Fruit fly (Drosophila melanogaster) whole organism, wandering third instar larva: ENCODE results near the gene Unc-115a.

Experiments used
- CG32264 ChIP-seq: fragments of 200-800 bp; sonication (Bioruptor generic); optimal IDR thresholded peaks from 2 replicates; lab custom pipeline; 2016; ENCODE audit warnings: missing biosample characterization, missing genetic modification characterization
- Dfd ChIP-seq: fragments of >200 bp; optimal IDR thresholded peaks from 2 replicates; lab custom pipeline; 2017; ENCODE audit warnings: missing biosample characterization, missing genetic modification characterization
- OdsH ChIP-seq: fragments of 200-800 bp; sonication (Bioruptor generic); optimal IDR thresholded peaks from 2 replicates; lab custom pipeline; 2016; ENCODE audit warnings: missing biosample characterization, mild to moderate bottlenecking, missing genetic modification characterization
- dmrt93B ChIP-seq: fragments of 200-800 bp; sonication (Bioruptor generic); optimal IDR thresholded peaks from 2 replicates; lab custom pipeline; 2018; ENCODE audit warnings: missing biosample characterization, mild to moderate bottlenecking, missing genetic modification characterization
- fru ChIP-seq: fragments of 200-800 bp; sonication (Bioruptor generic); optimal IDR thresholded peaks from 3 replicates; lab custom pipeline; 2016; ENCODE audit warnings: missing biosample characterization, mild to moderate bottlenecking, missing genetic modification characterization
- lola ChIP-seq: fragments of >200 bp; optimal IDR thresholded peaks from 2 replicates; lab custom pipeline; 2017; ENCODE audit warnings: missing biosample characterization, missing genetic modification characterization
- tai ChIP-seq: sonication (Bioruptor generic); optimal IDR thresholded peaks from 2 replicates; lab custom pipeline; 2016; ENCODE audit warnings: missing biosample characterization, missing genetic modification characterization
- usp ChIP-seq: fragments of >200 bp; optimal IDR thresholded peaks from 2 replicates; lab custom pipeline; 2017; ENCODE audit warnings: missing biosample characterization, missing genetic modification characterization

DNA sequence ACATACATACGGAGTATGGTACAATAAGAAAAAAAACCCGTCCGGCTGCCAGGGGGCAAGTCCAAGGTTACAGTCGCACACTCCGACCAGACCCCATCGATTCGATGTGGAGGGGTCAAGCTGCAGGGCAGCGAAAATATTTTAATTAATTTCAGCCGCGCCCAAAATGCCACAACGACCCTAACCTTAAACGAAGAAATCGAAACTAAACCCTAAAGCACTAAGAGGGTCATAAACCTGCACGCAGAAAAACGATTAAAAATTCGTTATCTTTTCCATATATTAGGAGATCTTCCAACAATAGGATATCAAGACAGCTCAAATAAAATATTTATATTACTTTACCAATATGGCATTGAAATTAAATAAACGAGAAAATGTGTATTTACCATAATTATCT lies 3.3 kb downstream of the Unc-115a start:
- TF ChIP-seq CG32264 = no peak
- TF ChIP-seq usp (GFP tag; lab: Kevin White, UChicago) = no peak
- no peak for TF ChIP-seq dmrt93B (GFP tag; lab: Kevin White, UChicago)
- TF ChIP-seq fru (GFP tag; lab: Kevin White, UChicago) = no peak
- TF ChIP-seq tai (GFP tag; lab: Kevin White, UChicago) = no peak
- no peak for TF ChIP-seq lola (GFP tag; lab: Kevin White, UChicago)
- TF ChIP-seq OdsH (GFP tag; lab: Kevin White, UChicago) = no peak
- TF ChIP-seq Dfd (GFP tag; lab: Kevin White, UChicago) = no peak
